Worm (Caenorhabditis elegans) whole organism, L2 larva: ENCODE results near the gene pde-3.

Source experiments
- C34F6.9 ChIP-seq: fragments of 150-350 bp; optimal IDR thresholded peaks from 2 replicates; lab custom pipeline; 2014; ENCODE audit warnings: missing biosample characterization, missing genetic modification characterization
- F13H6.1 ChIP-seq: sonication (generic microtip); optimal IDR thresholded peaks from 2 replicates; lab custom pipeline; 2016; ENCODE audit warnings: missing genetic modification characterization, missing compliant biosample characterization
- R02D3.7 ChIP-seq: fragments of 150-350 bp; optimal IDR thresholded peaks from 2 replicates; lab custom pipeline; 2014; ENCODE audit warnings: missing biosample characterization, missing genetic modification characterization
- ZK546.5 ChIP-seq: sonication (generic microtip); optimal IDR thresholded peaks from 2 replicates; lab custom pipeline; 2017; ENCODE audit warnings: missing biosample characterization, missing genetic modification characterization
- alr-1 ChIP-seq: fragments of 150-350 bp; optimal IDR thresholded peaks from 2 replicates; lab custom pipeline; 2014; ENCODE audit warnings: missing biosample characterization, missing genetic modification characterization
- aly-2 ChIP-seq: fragments of 150-350 bp; optimal IDR thresholded peaks from 2 replicates; lab custom pipeline; 2014; ENCODE audit warnings: missing biosample characterization, missing genetic modification characterization
- ama-1 ChIP-seq: fragments of 150-350 bp; optimal IDR thresholded peaks from 2 replicates; lab custom pipeline; 2018; ENCODE audit warnings: inconsistent platforms
- blmp-1 ChIP-seq: sonication (generic microtip); optimal IDR thresholded peaks from 2 replicates; lab custom pipeline; 2017; ENCODE audit warnings: missing genetic modification characterization, mild to moderate bottlenecking, missing compliant biosample characterization, antibody characterized with exemption, moderate library complexity; ENCODE audit not compliant: insufficient read depth
- ceh-82 ChIP-seq: fragments of 150-350 bp; optimal IDR thresholded peaks from 2 replicates; lab custom pipeline; 2014; ENCODE audit warnings: missing biosample characterization, missing genetic modification characterization
- crh-2 ChIP-seq: sonication (generic microtip); optimal IDR thresholded peaks from 2 replicates; lab custom pipeline; 2017; ENCODE audit warnings: missing biosample characterization, missing genetic modification characterization
- dmd-4 ChIP-seq: sonication (generic microtip); optimal IDR thresholded peaks from 2 replicates; lab custom pipeline; 2017; ENCODE audit warnings: missing biosample characterization, missing genetic modification characterization
- egl-27 ChIP-seq: sonication (generic microtip); optimal IDR thresholded peaks from 3 replicates; lab custom pipeline; 2017; ENCODE audit warnings: missing biosample characterization, missing genetic modification reagents, missing genetic modification characterization
- elt-1 ChIP-seq: fragments of 150-350 bp; optimal IDR thresholded peaks from 2 replicates; lab custom pipeline; 2014; ENCODE audit warnings: missing biosample characterization, missing genetic modification characterization
- elt-3 ChIP-seq: sonication (generic microtip); optimal IDR thresholded peaks from 2 replicates; lab custom pipeline; 2017; ENCODE audit warnings: missing biosample characterization, missing genetic modification characterization
- fos-1 ChIP-seq: fragments of 150-350 bp; optimal IDR thresholded peaks from 2 replicates; lab custom pipeline; 2014; ENCODE audit warnings: missing biosample characterization, missing genetic modification characterization
- gmeb-1 ChIP-seq: fragments of 150-350 bp; optimal IDR thresholded peaks from 2 replicates; lab custom pipeline; 2014; ENCODE audit warnings: missing biosample characterization, missing genetic modification characterization
- lin-11 ChIP-seq: fragments of 150-350 bp; sonication (generic microtip); optimal IDR thresholded peaks from 2 replicates; lab custom pipeline; 2014; ENCODE audit warnings: missing biosample characterization, missing genetic modification characterization, inconsistent platforms, mixed read lengths
- lin-13 ChIP-seq: fragments of 150-350 bp; optimal IDR thresholded peaks from 2 replicates; lab custom pipeline; 2014; ENCODE audit warnings: missing biosample characterization, missing genetic modification reagents, missing genetic modification characterization
- mab-5 ChIP-seq: fragments of 150-350 bp; optimal IDR thresholded peaks from 2 replicates; lab custom pipeline; 2014; ENCODE audit warnings: missing biosample characterization, missing genetic modification characterization
- mbf-1 ChIP-seq: sonication (generic microtip); optimal IDR thresholded peaks from 2 replicates; lab custom pipeline; 2017; ENCODE audit warnings: missing biosample characterization, missing genetic modification characterization
- mdl-1 ChIP-seq, 2 experiments: fragments of 150-350 bp in 1 of 2; sonication (generic microtip) in 1 of 2; optimal IDR thresholded peaks; 2 replicates each; lab custom pipeline; 2017; ENCODE audit warnings: missing biosample characterization in 2 of 2, missing genetic modification characterization in 2 of 2
- nhr-10 ChIP-seq: sonication (generic microtip); optimal IDR thresholded peaks from 2 replicates; lab custom pipeline; 2017; ENCODE audit warnings: missing biosample characterization, missing genetic modification characterization
- nhr-11 ChIP-seq: fragments of 150-350 bp; optimal IDR thresholded peaks from 2 replicates; lab custom pipeline; 2014; ENCODE audit warnings: missing biosample characterization, missing genetic modification characterization
- nhr-129 ChIP-seq: fragments of 150-350 bp; optimal IDR thresholded peaks from 2 replicates; lab custom pipeline; 2014; ENCODE audit warnings: missing biosample characterization, missing genetic modification characterization
- nhr-23 ChIP-seq: fragments of 150-350 bp; optimal IDR thresholded peaks from 2 replicates; lab custom pipeline; 2014; ENCODE audit warnings: missing biosample characterization, missing genetic modification reagents, missing genetic modification characterization
- nhr-237 ChIP-seq: fragments of 150-350 bp; optimal IDR thresholded peaks from 2 replicates; lab custom pipeline; 2014; ENCODE audit warnings: missing biosample characterization, missing genetic modification characterization
- nhr-25 ChIP-seq: fragments of 150-350 bp; sonication (generic microtip); optimal IDR thresholded peaks from 3 replicates; lab custom pipeline; 2014; ENCODE audit warnings: missing biosample characterization, missing genetic modification characterization
- nhr-77 ChIP-seq: fragments of 150-350 bp; optimal IDR thresholded peaks from 2 replicates; lab custom pipeline; 2014; ENCODE audit warnings: missing biosample characterization, missing genetic modification characterization
- sem-4 ChIP-seq: fragments of 150-350 bp; optimal IDR thresholded peaks from 2 replicates; lab custom pipeline; 2014; ENCODE audit warnings: missing biosample characterization, missing genetic modification reagents, missing genetic modification characterization
- sma-3 ChIP-seq: sonication (generic microtip); optimal IDR thresholded peaks from 2 replicates; lab custom pipeline; 2016; ENCODE audit warnings: missing genetic modification reagents, missing genetic modification characterization, missing compliant biosample characterization
- sma-9 ChIP-seq, 2 experiments: fragments of 150-350 bp in 1 of 2; sonication (generic microtip) in 1 of 2; optimal IDR thresholded peaks; 2 replicates each; lab custom pipeline; 2014 to 2016; ENCODE audit warnings: missing genetic modification characterization in 2 of 2, mild to moderate bottlenecking in 1 of 2, missing biosample characterization in 1 of 2, missing compliant biosample characterization in 1 of 2, missing genetic modification reagents in 1 of 2, moderate library complexity in 1 of 2
- snpc-4 ChIP-seq: fragments of 150-350 bp; optimal IDR thresholded peaks from 2 replicates; lab custom pipeline; 2014; ENCODE audit warnings: missing biosample characterization, missing genetic modification characterization
- unc-39 ChIP-seq: fragments of 150-350 bp; optimal IDR thresholded peaks from 2 replicates; lab custom pipeline; 2014; ENCODE audit warnings: missing biosample characterization, missing genetic modification characterization
- zag-1 ChIP-seq: fragments of 150-350 bp; optimal IDR thresholded peaks from 2 replicates; lab custom pipeline; 2014; ENCODE audit warnings: missing biosample characterization, missing genetic modification characterization
- ztf-1 ChIP-seq: fragments of 200-800 bp; sonication (Bioruptor generic); conservative IDR thresholded peaks from 2 replicates; pipeline ENCODE4 v1.3.6; 2022; ENCODE audit warnings: missing genetic modification characterization, missing compliant biosample characterization
- ztf-4 ChIP-seq: fragments of 150-350 bp; optimal IDR thresholded peaks from 2 replicates; lab custom pipeline; 2014; ENCODE audit warnings: missing biosample characterization, missing genetic modification characterization

Gene pde-3

ce11 chrII:14919148-14919755 lies at the start of gene pde-3:
TSS of gene pde-3 (plus strand) at chrII:14919705.
- TF ChIP-seq alr-1 (tag; lab: Kevin White, UChicago) (no peak), blmp-1 (tag; lab: Kevin White, UChicago) (no peak), lin-11 (tag; lab: Kevin White, UChicago) (no peak), mab-5 (no peak), ama-1 (lab: Kevin White, UChicago) (no peak), lin-13 (no peak), C34F6.9 (tag; lab: Kevin White, UChicago) (no peak), ceh-82 (tag; lab: Kevin White, UChicago) (no peak), nhr-11 (tag; lab: Kevin White, UChicago) (no peak), nhr-77 (tag; lab: Kevin White, UChicago) (no peak), fos-1 (tag; lab: Kevin White, UChicago) (no peak), unc-39 (tag; lab: Kevin White, UChicago) (no peak), nhr-23 (tag; lab: Kevin White, UChicago) (no peak), elt-3 (tag; lab: Kevin White, UChicago) (no peak), snpc-4 (tag; lab: Kevin White, UChicago) (no peak), nhr-129 (tag; lab: Kevin White, UChicago) (no peak), ztf-4 (no peak), zag-1 (tag; lab: Kevin White, UChicago) (no peak)

- TF ChIP-seq mab-5 (no peak), blmp-1 (tag; lab: Kevin White, UChicago) (no peak), elt-1 (tag; lab: Kevin White, UChicago) (no peak), sma-3 (GFP tag; lab: Kevin White, UChicago) (no peak), mdl-1 (tag; optimal IDR thresholded peaks at IDR 0.05; lab: Kevin White, UChicago) (no peak), nhr-237 (tag; lab: Kevin White, UChicago) (no peak), aly-2 (tag; lab: Kevin White, UChicago) (no peak), gmeb-1 (no peak), nhr-77 (tag; lab: Kevin White, UChicago) (no peak), snpc-4 (tag; lab: Kevin White, UChicago) (no peak), egl-27 (tag; lab: Kevin White, UChicago) (no peak), ztf-1 (GFP tag; lab: Robert Waterston, UW) (no peak), ZK546.5 (tag; lab: Kevin White, UChicago) (no peak), R02D3.7 (tag; lab: Kevin White, UChicago) (no peak), nhr-25 (tag; lab: Kevin White, UChicago) (no peak), unc-39 (tag; lab: Kevin White, UChicago) (no peak), nhr-10 (tag; lab: Kevin White, UChicago) (no peak)
- TF ChIP-seq, all 48 proteins: peak for 0
These were observed 42.7 kb upstream of the pde-3 start, which contains the start of gene Y53F4A.2 for ce11 chrII:14876737-14877203. TSS of gene Y53F4A.2 (minus strand) at chrII:14877153.

- TF ChIP-seq dmd-4 (no peak), nhr-129 (tag; lab: Kevin White, UChicago) (no peak), sem-4 (no peak), fos-1 (tag; lab: Kevin White, UChicago) (no peak), elt-3 (tag; lab: Kevin White, UChicago) (no peak), sma-9 (GFP tag; optimal IDR thresholded peaks at IDR 0.05; lab: Kevin White, UChicago) (no peak), sma-9 (tag; optimal IDR thresholded peaks at IDR 0.05; lab: Kevin White, UChicago) (no peak), F13H6.1 (tag; lab: Kevin White, UChicago) (no peak), crh-2 (tag; lab: Kevin White, UChicago) (no peak)
These were observed 27.0 kb upstream of the pde-3 start for ce11 chrII:14892515-14892914.

ce11 chrII:14896503-14896902 lies 23.0 kb upstream of the pde-3 start:
- TF ChIP-seq egl-27 (tag; lab: Kevin White, UChicago) (no peak), mbf-1 (tag; lab: Kevin White, UChicago) (no peak), zag-1 (tag; lab: Kevin White, UChicago) (no peak), nhr-10 (tag; lab: Kevin White, UChicago) (no peak), sma-3 (GFP tag; lab: Kevin White, UChicago) (no peak), mdl-1 (tag; optimal IDR thresholded peaks at IDR 0.05; lab: Kevin White, UChicago) (no peak)
